Fruit fly (Drosophila melanogaster) whole organism, embryonic: ENCODE data around the gene CG12448.
A peak's percentile ranks its signal among the peaks of the same experiment; 100 is the strongest.

Experiments used
- Awh ChIP-seq: fragments of 200-800 bp; sonication (Bioruptor generic); IDR thresholded peaks from 2 replicates; pipeline ENCODE4, ENCODE4 v1.3.6; 2022; ENCODE audit warnings: missing biosample characterization, missing genetic modification characterization
- CG10431 ChIP-seq: fragments of 200-800 bp; sonication (Bioruptor generic); optimal IDR thresholded peaks from 3 replicates; lab custom pipeline; 2018; ENCODE audit warnings: missing biosample characterization, mild to moderate bottlenecking, missing genetic modification characterization
- CG11247 ChIP-seq: fragments of 200-800 bp; sonication (Bioruptor generic); IDR thresholded peaks from 2 replicates; pipeline ENCODE4 v1.3.6; 2022; ENCODE audit warnings: missing biosample characterization, missing genetic modification characterization
- CG14965 ChIP-seq: fragments of 200-800 bp; sonication (Bioruptor generic); optimal IDR thresholded peaks from 2 replicates; lab custom pipeline; 2016; ENCODE audit warnings: missing biosample characterization, missing genetic modification characterization, borderline replicate concordance
- CG2129 ChIP-seq: fragments of 200-800 bp; sonication (Bioruptor generic); IDR thresholded peaks from 2 replicates; pipeline ENCODE4 v1.3.6; 2022; ENCODE audit warnings: missing biosample characterization, missing genetic modification characterization; ENCODE audit not compliant: partially characterized antibody
- CG30431 ChIP-seq: fragments of 200-800 bp; sonication (Bioruptor generic); optimal IDR thresholded peaks from 2 replicates; lab custom pipeline; 2017; ENCODE audit warnings: missing biosample characterization, missing genetic modification characterization
- CG3995 ChIP-seq: fragments of 200-800 bp; sonication (Bioruptor generic); optimal IDR thresholded peaks from 3 replicates; lab custom pipeline; 2016; ENCODE audit warnings: missing biosample characterization, missing genetic modification characterization
- CG4360 ChIP-seq: fragments of 200-800 bp; sonication (Bioruptor generic); IDR thresholded peaks from 2 replicates; pipeline ENCODE4 v1.3.6; 2022; ENCODE audit warnings: missing biosample characterization, missing genetic modification characterization
- CG4617 ChIP-seq: fragments of 200-800 bp; sonication (Bioruptor generic); optimal IDR thresholded peaks from 3 replicates; lab custom pipeline; 2016; ENCODE audit warnings: missing biosample characterization, missing genetic modification characterization, borderline replicate concordance
- CG5180 ChIP-seq: fragments of 200-800 bp; sonication (Bioruptor generic); optimal IDR thresholded peaks from 3 replicates; lab custom pipeline; 2017; ENCODE audit warnings: missing biosample characterization, missing genetic modification characterization, mild to moderate bottlenecking, moderate library complexity, missing genetic modification reagents
- CG6254 ChIP-seq: fragments of 200-800 bp; sonication (Bioruptor generic); optimal IDR thresholded peaks from 3 replicates; lab custom pipeline; 2017; ENCODE audit warnings: mild to moderate bottlenecking, missing biosample characterization, missing genetic modification reagents, missing genetic modification characterization
- CG7357 ChIP-seq: fragments of 200-800 bp; sonication (Bioruptor generic); IDR thresholded peaks from 3 replicates; pipeline ENCODE4 v1.3.6; 2022; ENCODE audit warnings: missing biosample characterization, missing genetic modification characterization
- CG7786 ChIP-seq: fragments of 200-800 bp; sonication (Bioruptor generic); optimal IDR thresholded peaks from 2 replicates; lab custom pipeline; 2016; ENCODE audit warnings: missing biosample characterization, missing genetic modification characterization
- CG9437 ChIP-seq: fragments of 200-800 bp; sonication (Bioruptor generic); optimal IDR thresholded peaks from 2 replicates; lab custom pipeline; 2018; ENCODE audit warnings: missing biosample characterization, mild to moderate bottlenecking, missing genetic modification characterization
- CG9797 ChIP-seq: fragments of 200-800 bp; sonication (Bioruptor generic); optimal IDR thresholded peaks from 3 replicates; lab custom pipeline; 2018; ENCODE audit warnings: missing biosample characterization, mild to moderate bottlenecking, missing genetic modification characterization
- D19A ChIP-seq: fragments of 200-800 bp; optimal IDR thresholded peaks from 3 replicates; lab custom pipeline; 2019; ENCODE audit warnings: missing biosample characterization, mild to moderate bottlenecking, missing genetic modification characterization, moderate library complexity
- Dek ChIP-seq: fragments of 200-800 bp; sonication (Bioruptor generic); optimal IDR thresholded peaks from 3 replicates; lab custom pipeline; 2019; ENCODE audit warnings: missing biosample characterization, mild to moderate bottlenecking, missing genetic modification characterization, moderate library complexity
- Dip2 ChIP-seq: fragments of 200-800 bp; sonication (Bioruptor generic); IDR thresholded peaks from 2 replicates; pipeline ENCODE4 v1.3.6; 2022; ENCODE audit warnings: missing biosample characterization, missing genetic modification characterization
- Fer2 ChIP-seq: fragments of 200-800 bp; sonication (Bioruptor generic); optimal IDR thresholded peaks from 2 replicates; lab custom pipeline; 2018; ENCODE audit warnings: missing biosample characterization, mild to moderate bottlenecking, missing genetic modification characterization, moderate library complexity
- Gsc ChIP-seq: fragments of 200-800 bp; sonication (Bioruptor generic); IDR thresholded peaks from 2 replicates; pipeline ENCODE4 v1.3.6; 2022; ENCODE audit warnings: missing biosample characterization, missing genetic modification characterization
- HLH54F ChIP-seq: fragments of 200-800 bp; sonication (Bioruptor generic); optimal IDR thresholded peaks from 3 replicates; lab custom pipeline; 2016; ENCODE audit warnings: missing biosample characterization, missing genetic modification characterization
- Hey ChIP-seq: fragments of 200-800 bp; sonication (Bioruptor generic); optimal IDR thresholded peaks from 3 replicates; lab custom pipeline; 2018; ENCODE audit warnings: missing biosample characterization, mild to moderate bottlenecking, missing genetic modification characterization
- MBD-R2 ChIP-seq: fragments of 200-800 bp; sonication (Bioruptor generic); IDR thresholded peaks from 2 replicates; pipeline ENCODE4 v1.3.6; 2022; ENCODE audit warnings: missing biosample characterization, missing genetic modification characterization
- Taf1 ChIP-seq: fragments of 200-800 bp; sonication (Bioruptor generic); IDR thresholded peaks from 2 replicates; pipeline ENCODE4 v1.3.6; 2022; ENCODE audit warnings: missing biosample characterization, missing genetic modification characterization
- Trl ChIP-seq, 3 experiments: fragments of >200 bp in 2 of 3; fragments of 200-800 bp in 1 of 3; sonication (Bioruptor generic) in 1 of 3; optimal IDR thresholded peaks; 2 replicates in 1 of 3; 3 replicates in 2 of 3; lab custom pipeline; 2016 to 2017; ENCODE audit warnings: missing biosample characterization in 1 of 3, missing genetic modification characterization in 1 of 3
- Xbp1 ChIP-seq: fragments of 200-800 bp; sonication (Bioruptor generic); optimal IDR thresholded peaks from 3 replicates; lab custom pipeline; 2016; ENCODE audit warnings: missing biosample characterization, mild to moderate bottlenecking, missing genetic modification characterization
- ac ChIP-seq: fragments of 200-800 bp; sonication (Bioruptor generic); optimal IDR thresholded peaks from 3 replicates; lab custom pipeline; 2017; ENCODE audit warnings: missing biosample characterization, mild to moderate bottlenecking, missing genetic modification characterization
- aop ChIP-seq: fragments of 200-800 bp; sonication (Bioruptor generic); IDR thresholded peaks from 2 replicates; pipeline ENCODE4 v1.3.6; 2022; ENCODE audit warnings: missing biosample characterization, missing genetic modification characterization
- ash1 ChIP-seq: fragments of 200-800 bp; sonication (Bioruptor generic); optimal IDR thresholded peaks from 2 replicates; lab custom pipeline; 2018; ENCODE audit warnings: missing biosample characterization, mild to moderate bottlenecking, missing genetic modification characterization
- caup ChIP-seq: fragments of 200-800 bp; sonication (Bioruptor generic); optimal IDR thresholded peaks from 3 replicates; lab custom pipeline; 2017; ENCODE audit warnings: missing biosample characterization, mild to moderate bottlenecking, missing genetic modification characterization, moderate library complexity; ENCODE audit not compliant: severe bottlenecking
- eve ChIP-seq, 2 experiments: fragments of >200 bp; optimal IDR thresholded peaks; 2 replicates each; lab custom pipeline; 2017; ENCODE audit warnings: missing biosample characterization in 2 of 2, missing genetic modification characterization in 2 of 2
- gsb ChIP-seq: fragments of 200-800 bp; sonication (Bioruptor generic); IDR thresholded peaks from 2 replicates; pipeline ENCODE4 v1.3.6; 2022; ENCODE audit warnings: missing biosample characterization, missing genetic modification characterization
- hb ChIP-seq: fragments of 200-800 bp; sonication (Bioruptor generic); IDR thresholded peaks from 3 replicates; pipeline ENCODE4 v1.3.6; 2022; ENCODE audit warnings: missing biosample characterization, missing genetic modification characterization; ENCODE audit not compliant: partially characterized antibody
- her ChIP-seq: fragments of 200-800 bp; sonication (Bioruptor generic); optimal IDR thresholded peaks from 2 replicates; lab custom pipeline; 2016; ENCODE audit warnings: missing biosample characterization, missing genetic modification characterization
- hkb ChIP-seq, 2 experiments: fragments of 200-800 bp in 1 of 2; fragments of >200 bp in 1 of 2; sonication (Bioruptor generic) in 1 of 2; IDR thresholded peaks in 1 of 2; optimal IDR thresholded peaks in 1 of 2; 2 replicates each; pipeline versions ENCODE4 v1.3.6 to Lab custom; 2017 to 2022; ENCODE audit warnings: missing biosample characterization in 1 of 2, missing genetic modification characterization in 1 of 2
- kay ChIP-seq: fragments of 200-800 bp; sonication (Bioruptor generic); optimal IDR thresholded peaks from 2 replicates; lab custom pipeline; 2016; ENCODE audit warnings: missing biosample characterization, missing genetic modification characterization
- knrl ChIP-seq: fragments of 200-800 bp; sonication (Bioruptor generic); IDR thresholded peaks from 3 replicates; pipeline ENCODE4 v1.3.6; 2022; ENCODE audit warnings: missing biosample characterization, missing genetic modification characterization; ENCODE audit not compliant: partially characterized antibody
- mirr ChIP-seq: fragments of 200-800 bp; sonication (Bioruptor generic); optimal IDR thresholded peaks from 3 replicates; lab custom pipeline; 2018; ENCODE audit warnings: missing biosample characterization, mild to moderate bottlenecking, missing genetic modification characterization
- pan ChIP-seq, 4 experiments: fragments of >200 bp in 3 of 4; fragments of 200-800 bp in 1 of 4; sonication (Bioruptor generic) in 1 of 4; optimal IDR thresholded peaks in 3 of 4; IDR thresholded peaks in 1 of 4; 2 replicates each; pipeline versions ENCODE4 v1.3.6 to Lab custom; 2017 to 2022; ENCODE audit warnings: missing biosample characterization in 2 of 4, missing genetic modification characterization in 2 of 4, mixed read lengths in 1 of 4
- pita ChIP-seq: fragments of 200-800 bp; sonication (Bioruptor generic); optimal IDR thresholded peaks from 2 replicates; lab custom pipeline; 2017; ENCODE audit warnings: missing biosample characterization, mild to moderate bottlenecking, missing genetic modification characterization
- run ChIP-seq: fragments of 200-800 bp; sonication (Bioruptor generic); optimal IDR thresholded peaks from 3 replicates; lab custom pipeline; 2018; ENCODE audit warnings: missing biosample characterization, mild to moderate bottlenecking, missing genetic modification characterization
- scrt ChIP-seq: fragments of 200-800 bp; sonication (Bioruptor generic); optimal IDR thresholded peaks from 2 replicates; lab custom pipeline; 2018; ENCODE audit warnings: missing biosample characterization, mild to moderate bottlenecking, missing genetic modification characterization, moderate library complexity
- sisA ChIP-seq: fragments of 200-800 bp; sonication (Bioruptor generic); IDR thresholded peaks from 2 replicates; pipeline ENCODE4 v1.3.6; 2022; ENCODE audit warnings: missing biosample characterization, missing genetic modification characterization
- slou ChIP-seq: fragments of 200-800 bp; sonication (Bioruptor generic); optimal IDR thresholded peaks from 3 replicates; lab custom pipeline; 2016; ENCODE audit warnings: missing biosample characterization, missing genetic modification characterization
- slp2 ChIP-seq: fragments of 200-800 bp; sonication (Bioruptor generic); optimal IDR thresholded peaks from 2 replicates; lab custom pipeline; 2016; ENCODE audit warnings: missing biosample characterization, missing genetic modification characterization
- stwl ChIP-seq: fragments of 200-800 bp; sonication (Bioruptor generic); optimal IDR thresholded peaks from 3 replicates; lab custom pipeline; 2018; ENCODE audit warnings: missing biosample characterization, mild to moderate bottlenecking, missing genetic modification characterization, moderate library complexity
- trh ChIP-seq: fragments of 200-800 bp; sonication (Bioruptor generic); optimal IDR thresholded peaks from 2 replicates; lab custom pipeline; 2016; ENCODE audit warnings: missing biosample characterization, missing genetic modification characterization
- wor ChIP-seq: fragments of 200-800 bp; sonication (Bioruptor generic); IDR thresholded peaks from 2 replicates; pipeline ENCODE4 v1.3.6; 2022; ENCODE audit warnings: missing biosample characterization, missing genetic modification characterization

Gene CG12448

dm6 chr2L:15910937-15911590 is 30.2 kb upstream of the CG12448 start (continued):
- TF ChIP-seq Hey (tag; lab: Kevin White, UChicago) (peak; percentile 2), hb (peak; percentile 36; the same call in 1 of the 3 replicates), slp2 (peak; percentile 92), CG5180 (GFP tag; lab: Kevin White, UChicago) (peak; percentile 85), trh (GFP tag; lab: Kevin White, UChicago) (peak; percentile 84), run (tag; lab: Kevin White, UChicago) (peak; percentile 98), her (peak; percentile 94), CG3995 (peak; percentile 70), caup (GFP tag; lab: Kevin White, UChicago) (peak; percentile 89), CG30431 (GFP tag; lab: Kevin White, UChicago) (peak; percentile 94), CG9797 (GFP tag; lab: Kevin White, UChicago) (peak; percentile 35), kay (GFP tag; lab: Kevin White, UChicago) (peak; percentile 94), CG6254 (peak; percentile 87), slou (peak; percentile 86), hkb (optimal IDR thresholded peaks at IDR 0.05; lab: Kevin White, UChicago) (no peak), hkb (GFP tag; IDR thresholded peaks at IDR 0.05; lab: Robert Waterston, UW) (peak; percentile 98), HLH54F (GFP tag; lab: Kevin White, UChicago) (peak; percentile 96), eve (GFP tag; optimal IDR thresholded peaks at IDR 0.05; lab: Kevin White, UChicago) (peak in 1 of 2 experiments; percentile 98), knrl (GFP tag; lab: Robert Waterston, UW) (peak; percentile 57), CG7786 (peak; percentile 95), mirr (GFP tag; lab: Kevin White, UChicago) (peak; percentile 73), D19A (tag; lab: Kevin White, UChicago) (peak; percentile 92), CG11247 (GFP tag; lab: Robert Waterston, UW) (peak; percentile 84), CG4360 (GFP tag; lab: Robert Waterston, UW) (peak; percentile 44), CG14965 (GFP tag; lab: Kevin White, UChicago) (peak; percentile 70), MBD-R2 (GFP tag; lab: Robert Waterston, UW) (peak; percentile 85), CG10431 (GFP tag; lab: Kevin White, UChicago) (peak; percentile 92), Taf1 (GFP tag; lab: Robert Waterston, UW) (peak; percentile 89), stwl (peak; percentile 43), Dip2 (GFP tag; lab: Robert Waterston, UW) (peak; percentile 64), Dek (peak; percentile 91), pita (GFP tag; lab: Kevin White, UChicago) (no peak), CG7357 (GFP tag; lab: Robert Waterston, UW) (peak; percentile 89), ash1 (no peak), ac (GFP tag; lab: Kevin White, UChicago) (peak; percentile 32), wor (GFP tag; lab: Robert Waterston, UW) (peak; percentile 98), CG2129 (GFP tag; lab: Robert Waterston, UW) (no peak), Gsc (GFP tag; lab: Robert Waterston, UW) (peak; percentile 81), Trl (optimal IDR thresholded peaks at IDR 0.05; lab: Kevin White, UChicago) (no peak), Trl (GFP tag; optimal IDR thresholded peaks at IDR 0.05; lab: Kevin White, UChicago) (peak; percentile 97), gsb (GFP tag; lab: Robert Waterston, UW) (peak; percentile 93), CG4617 (GFP tag; lab: Kevin White, UChicago) (peak; percentile 84), scrt (GFP tag; lab: Kevin White, UChicago) (peak; percentile 78), aop (GFP tag; lab: Robert Waterston, UW) (peak; percentile 9), sisA (peak; percentile 95), Fer2 (tag; lab: Kevin White, UChicago) (peak; percentile 87), Xbp1 (peak; percentile 96), Awh (GFP tag; lab: Robert Waterston, UW) (peak; percentile 93), pan (optimal IDR thresholded peaks at IDR 0.05; lab: Kevin White, UChicago) (no peak), pan (GFP tag; optimal IDR thresholded peaks at IDR 0.05 in 1 of 2, IDR thresholded peaks at IDR 0.05 in 1 of 2) (peak in 1 of 2 experiments; percentile 96), CG9437 (GFP tag; lab: Kevin White, UChicago) (peak; percentile 91)
